Worm (Caenorhabditis elegans) whole organism, L3 larva: Measurements from ENCODE around the gene wrm-1.

ENCODE experiments used
- R02D3.7 ChIP-seq: fragments of 150-350 bp; optimal IDR thresholded peaks from 2 replicates; lab custom pipeline; 2014; ENCODE audit warnings: missing biosample characterization, missing genetic modification characterization
- ZK546.5 ChIP-seq: sonication (generic microtip); optimal IDR thresholded peaks from 2 replicates; lab custom pipeline; 2017; ENCODE audit warnings: missing biosample characterization, missing genetic modification characterization
- aly-2 ChIP-seq: fragments of 150-350 bp; optimal IDR thresholded peaks from 2 replicates; lab custom pipeline; 2014; ENCODE audit warnings: missing biosample characterization, missing genetic modification characterization
- ceh-16 ChIP-seq: sonication (generic microtip); optimal IDR thresholded peaks from 2 replicates; lab custom pipeline; 2017; ENCODE audit warnings: missing biosample characterization, missing genetic modification characterization
- ceh-28 ChIP-seq: fragments of 150-350 bp; optimal IDR thresholded peaks from 2 replicates; lab custom pipeline; 2014; ENCODE audit warnings: missing biosample characterization, missing genetic modification reagents, missing genetic modification characterization
- ceh-9 ChIP-seq: sonication (generic microtip); optimal IDR thresholded peaks from 2 replicates; lab custom pipeline; 2018; ENCODE audit warnings: missing biosample characterization, missing genetic modification characterization
- daf-12 ChIP-seq: fragments of 150-350 bp; optimal IDR thresholded peaks from 2 replicates; lab custom pipeline; 2014; ENCODE audit warnings: missing biosample characterization, missing genetic modification reagents, missing genetic modification characterization
- egl-27 ChIP-seq: sonication (generic microtip); optimal IDR thresholded peaks from 4 replicates; lab custom pipeline; 2017; ENCODE audit warnings: missing biosample characterization, missing genetic modification reagents, missing genetic modification characterization
- egl-5 ChIP-seq: fragments of 150-350 bp; optimal IDR thresholded peaks from 2 replicates; lab custom pipeline; 2017; ENCODE audit warnings: missing biosample characterization, missing genetic modification reagents, missing genetic modification characterization, inconsistent platforms
- elt-1 ChIP-seq: fragments of 150-350 bp; optimal IDR thresholded peaks from 2 replicates; lab custom pipeline; 2014; ENCODE audit warnings: missing biosample characterization, missing genetic modification characterization
- elt-2 ChIP-seq: sonication (generic microtip); optimal IDR thresholded peaks from 2 replicates; lab custom pipeline; 2016; ENCODE audit warnings: missing genetic modification reagents, mild to moderate bottlenecking, missing genetic modification characterization, missing compliant biosample characterization
- eor-1 ChIP-seq, 2 experiments: fragments of 150-350 bp; optimal IDR thresholded peaks; 2 replicates each; lab custom pipeline; 2014 to 2018; ENCODE audit warnings: missing biosample characterization in 2 of 2, missing genetic modification characterization in 2 of 2
- fos-1 ChIP-seq: fragments of 150-350 bp; optimal IDR thresholded peaks from 2 replicates; lab custom pipeline; 2014; ENCODE audit warnings: missing biosample characterization, missing genetic modification characterization
- hmg-11 ChIP-seq: sonication (generic microtip); optimal IDR thresholded peaks from 2 replicates; lab custom pipeline; 2016; ENCODE audit warnings: missing genetic modification characterization, missing compliant biosample characterization
- jun-1 ChIP-seq: fragments of 150-350 bp; optimal IDR thresholded peaks from 2 replicates; lab custom pipeline; 2014; ENCODE audit warnings: missing biosample characterization, missing genetic modification reagents, missing genetic modification characterization
- lsy-12 ChIP-seq: sonication (generic microtip); optimal IDR thresholded peaks from 2 replicates; lab custom pipeline; 2016; ENCODE audit warnings: mild to moderate bottlenecking, missing genetic modification characterization, missing compliant biosample characterization
- mml-1 ChIP-seq: fragments of 150-350 bp; sonication (generic microtip); optimal IDR thresholded peaks from 3 replicates; lab custom pipeline; 2014; ENCODE audit warnings: missing biosample characterization, missing genetic modification characterization
- nfya-1 ChIP-seq: sonication (generic microtip); optimal IDR thresholded peaks from 2 replicates; lab custom pipeline; 2017; ENCODE audit warnings: missing genetic modification characterization, mild to moderate bottlenecking, missing compliant biosample characterization, antibody characterized with exemption, moderate library complexity; ENCODE audit not compliant: insufficient read depth
- nhr-23 ChIP-seq: fragments of 150-350 bp; optimal IDR thresholded peaks from 2 replicates; lab custom pipeline; 2014; ENCODE audit warnings: missing biosample characterization, missing genetic modification reagents, missing genetic modification characterization
- nhr-237 ChIP-seq: fragments of 150-350 bp; optimal IDR thresholded peaks from 2 replicates; lab custom pipeline; 2014; ENCODE audit warnings: missing biosample characterization, missing genetic modification characterization
- nhr-25 ChIP-seq: sonication (generic microtip); optimal IDR thresholded peaks from 2 replicates; lab custom pipeline; 2017; ENCODE audit warnings: missing biosample characterization, missing genetic modification characterization
- nhr-28 ChIP-seq: fragments of 150-350 bp; optimal IDR thresholded peaks from 2 replicates; lab custom pipeline; 2014; ENCODE audit warnings: missing biosample characterization, missing genetic modification characterization
- nhr-43 ChIP-seq: sonication (generic microtip); optimal IDR thresholded peaks from 2 replicates; lab custom pipeline; 2016; ENCODE audit warnings: mild to moderate bottlenecking, missing genetic modification characterization, missing compliant biosample characterization; ENCODE audit not compliant: poor library complexity, severe bottlenecking
- nhr-76 ChIP-seq: fragments of 150-350 bp; sonication (generic microtip); optimal IDR thresholded peaks from 5 replicates; lab custom pipeline; 2014; ENCODE audit warnings: missing biosample characterization, missing genetic modification characterization
- pha-4 ChIP-seq: fragments of 150-350 bp; optimal IDR thresholded peaks from 2 replicates; lab custom pipeline; 2014; ENCODE audit warnings: missing biosample characterization, missing genetic modification reagents, missing genetic modification characterization
- pqm-1 ChIP-seq: fragments of 150-350 bp; optimal IDR thresholded peaks from 2 replicates; lab custom pipeline; 2017; ENCODE audit warnings: missing biosample characterization, missing genetic modification characterization, inconsistent platforms
- sea-2 ChIP-seq: fragments of 150-350 bp; sonication (generic microtip); optimal IDR thresholded peaks from 4 replicates; lab custom pipeline; 2014; ENCODE audit warnings: missing biosample characterization, missing genetic modification reagents, missing genetic modification characterization
- skn-1 ChIP-seq: fragments of 150-350 bp; optimal IDR thresholded peaks from 2 replicates; lab custom pipeline; 2014; ENCODE audit warnings: missing biosample characterization, missing genetic modification characterization
- snpc-4 ChIP-seq: fragments of 150-350 bp; optimal IDR thresholded peaks from 2 replicates; lab custom pipeline; 2014; ENCODE audit warnings: missing biosample characterization, missing genetic modification characterization
- tbx-2 ChIP-seq: sonication (generic microtip); optimal IDR thresholded peaks from 2 replicates; lab custom pipeline; 2016; ENCODE audit warnings: mild to moderate bottlenecking, missing genetic modification characterization, missing compliant biosample characterization
- unc-62 ChIP-seq: fragments of 150-350 bp; sonication (generic microtip); optimal IDR thresholded peaks from 4 replicates; lab custom pipeline; 2014; ENCODE audit warnings: missing biosample characterization, missing genetic modification reagents, missing genetic modification characterization
- ztf-11 ChIP-seq: fragments of 150-350 bp; optimal IDR thresholded peaks from 2 replicates; lab custom pipeline; 2014; ENCODE audit warnings: missing biosample characterization, missing genetic modification characterization

wrm-1 gene

DNA sequence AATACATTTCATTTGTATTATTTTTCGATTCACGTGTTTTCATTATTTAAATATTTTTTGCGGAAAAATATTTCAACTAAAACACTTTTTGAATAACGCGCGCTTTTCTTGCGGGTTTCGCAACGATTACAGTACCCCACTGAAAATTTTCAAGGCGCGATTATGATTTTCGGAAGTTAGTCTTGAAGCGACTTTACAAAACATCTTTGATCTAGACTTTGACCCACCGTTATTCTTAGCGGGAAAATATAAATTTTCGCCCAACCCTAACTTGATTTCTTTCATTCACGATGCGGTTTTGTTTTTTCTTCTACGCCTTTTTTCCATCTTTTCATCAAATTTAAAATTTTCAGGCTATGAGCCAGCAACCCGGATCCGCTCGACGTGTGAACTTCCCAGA lies 5.2 kb downstream of the wrm-1 start, which contains the start of gene egg-1:
Gene egg-1 (plus strand): TSS at position 354 of the 400 bp plus-strand sequence.
- TF ChIP-seq ceh-28 (tag; lab: Kevin White, UChicago): no peak
- TF ChIP-seq ceh-16 (tag; lab: Kevin White, UChicago): no peak
- TF ChIP-seq nhr-237 (tag; lab: Kevin White, UChicago): no peak
- TF ChIP-seq nhr-43: no peak
- TF ChIP-seq tbx-2 (tag; lab: Kevin White, UChicago): no peak

DNA sequence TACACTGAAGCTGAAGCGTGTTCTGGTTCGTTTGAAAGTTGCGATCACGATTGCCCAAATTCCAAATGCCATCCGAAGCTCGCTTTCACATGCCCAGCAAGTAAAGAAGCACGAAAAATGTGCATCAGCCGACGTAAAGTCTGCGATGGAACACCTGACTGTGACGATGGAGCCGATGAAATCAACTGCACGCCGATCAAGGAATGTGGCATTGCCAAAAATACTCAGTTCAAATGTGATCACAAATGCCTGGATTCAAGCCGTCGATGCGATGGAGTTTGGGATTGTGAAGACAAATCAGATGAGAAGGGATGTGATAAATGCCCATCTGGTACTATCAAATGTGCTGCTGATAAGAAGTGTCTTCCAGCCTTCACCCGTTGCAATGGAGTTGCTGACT lies 6.7 kb downstream of the wrm-1 start:
- TF ChIP-seq unc-62: no peak
- TF ChIP-seq R02D3.7 (tag; lab: Kevin White, UChicago): no peak
- TF ChIP-seq fos-1 (tag; lab: Kevin White, UChicago): no peak
- TF ChIP-seq ZK546.5 (tag; lab: Kevin White, UChicago): no peak
- TF ChIP-seq jun-1 (tag; lab: Kevin White, UChicago): no peak
- no peak for TF ChIP-seq ztf-11 (tag; lab: Kevin White, UChicago)
- TF ChIP-seq egl-5 (tag; lab: Kevin White, UChicago): no peak
- no peak for TF ChIP-seq nfya-1
- TF ChIP-seq nhr-25: no peak
- TF ChIP-seq daf-12 (tag; lab: Kevin White, UChicago): no peak
- TF ChIP-seq nhr-43: no peak
- TF ChIP-seq mml-1 (tag; lab: Kevin White, UChicago): no peak
- TF ChIP-seq, all 47 proteins: peak for 0

DNA sequence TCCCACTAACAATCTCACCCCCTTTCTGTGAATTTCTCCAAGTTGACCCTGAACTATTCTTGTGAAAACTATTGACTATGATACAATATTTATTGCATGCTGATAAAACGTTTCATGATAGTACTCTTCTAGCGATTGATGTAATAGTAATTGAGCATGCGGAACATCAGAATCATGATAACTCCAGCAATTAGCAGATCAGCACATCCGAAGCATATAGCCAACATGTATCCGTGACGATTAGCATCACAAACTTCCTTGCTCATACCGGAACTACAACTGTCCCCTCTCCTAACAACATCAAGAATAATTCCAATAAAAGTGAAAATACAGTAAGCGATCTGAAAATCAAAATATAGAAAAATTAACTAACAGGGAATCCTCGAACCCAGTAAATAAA lies 7.4 kb downstream of the wrm-1 start:
- TF ChIP-seq elt-1 (tag; lab: Kevin White, UChicago) (no peak), ceh-28 (tag; lab: Kevin White, UChicago) (no peak), nhr-25 (no peak), aly-2 (tag; lab: Kevin White, UChicago) (no peak), pha-4 (tag; lab: Kevin White, UChicago) (no peak), hmg-11 (tag; lab: Kevin White, UChicago) (no peak), skn-1 (tag; lab: Kevin White, UChicago) (no peak)

DNA sequence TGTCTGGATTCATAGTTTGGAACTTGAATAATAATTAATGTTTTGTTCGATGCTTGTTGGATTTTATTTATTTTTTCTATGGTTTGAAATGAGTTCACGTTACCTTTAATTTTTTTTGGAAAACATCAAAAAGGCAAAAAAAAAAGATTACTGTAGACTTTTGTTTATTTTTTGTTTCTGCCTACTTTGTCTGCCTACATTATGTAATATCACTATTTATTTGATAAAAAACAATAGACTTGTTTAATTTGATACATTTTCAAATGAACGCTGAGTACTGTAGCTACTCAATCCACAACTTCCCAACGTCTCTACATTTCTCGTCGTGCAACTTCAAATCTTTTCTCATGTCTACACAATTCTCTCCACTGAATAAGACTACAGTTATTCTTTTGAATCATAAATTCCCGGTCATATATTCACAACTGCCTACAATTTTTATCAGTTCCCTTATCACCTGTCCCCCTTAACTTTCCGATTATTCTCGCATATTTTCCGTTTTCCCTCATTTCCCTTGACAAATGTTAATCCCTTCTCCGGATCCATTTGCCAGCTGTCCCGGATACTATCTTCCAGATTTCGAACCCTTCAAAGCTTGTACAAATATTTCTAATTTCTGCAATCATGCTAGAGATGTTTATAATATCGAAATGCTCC lies 8.5 kb downstream of the wrm-1 start, which contains the start of the genes B0244.9 and B0244.7:
Gene B0244.9 (minus strand): TSS at position 51 of the 657 bp plus-strand sequence.
Gene B0244.7 (plus strand): TSS at position 522 of the 657 bp plus-strand sequence.
- TF ChIP-seq lsy-12 (tag; lab: Kevin White, UChicago) (no peak), eor-1 (tag; optimal IDR thresholded peaks at IDR 0.05; lab: Kevin White, UChicago) (no peak), hmg-11 (tag; lab: Kevin White, UChicago) (no peak), sea-2 (GFP tag; lab: Kevin White, UChicago) (no peak), aly-2 (tag; lab: Kevin White, UChicago) (no peak), nhr-76 (tag; lab: Kevin White, UChicago) (no peak), elt-2 (tag; lab: Kevin White, UChicago) (peak; percentile 55)

DNA sequence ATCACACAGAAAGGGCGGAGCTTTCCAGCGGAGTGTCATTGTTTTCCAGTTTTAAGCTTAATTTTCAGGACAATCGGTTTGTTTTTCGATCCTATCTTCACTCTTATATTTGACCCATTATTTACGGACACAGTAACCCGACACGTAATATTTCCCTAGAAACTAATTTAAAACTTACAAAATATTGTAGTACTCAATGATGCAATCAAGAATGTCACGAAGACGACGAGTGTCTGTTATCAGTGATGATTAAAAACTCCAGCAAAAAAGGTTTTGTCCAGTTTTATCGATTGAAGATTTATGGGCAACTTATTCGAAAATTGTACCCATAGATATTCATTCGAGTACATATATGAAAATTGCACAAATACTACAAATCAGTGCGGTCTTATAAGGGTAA lies 10.3 kb downstream of the wrm-1 start, which contains the start of gene B0244.17:
Gene B0244.17 (plus strand): TSS at position 301 of the 400 bp plus-strand sequence.
- TF ChIP-seq elt-2 (tag; lab: Kevin White, UChicago) (peak; percentile 26), egl-27 (no peak)
- TF ChIP-seq, all 47 proteins: peak for 1

DNA sequence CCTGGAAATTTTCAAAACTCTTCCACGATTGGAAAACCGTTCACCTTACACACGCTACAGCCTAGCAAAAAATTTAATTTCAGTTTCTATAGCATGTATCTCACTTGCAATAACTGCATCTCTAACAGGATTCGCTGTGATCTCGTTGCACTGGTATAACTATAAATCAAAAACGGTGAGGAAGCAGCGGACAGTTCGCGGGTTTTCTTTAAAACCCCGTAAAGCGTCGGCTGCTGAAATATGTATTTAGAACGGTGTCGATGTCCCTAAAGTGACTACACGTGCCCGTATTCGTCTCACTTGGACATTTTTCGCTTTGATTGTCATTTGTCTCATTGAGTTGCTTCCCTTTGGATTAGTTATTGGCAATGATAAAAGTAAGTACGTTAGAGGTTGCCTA lies 11.7 kb downstream of the wrm-1 start:
- TF ChIP-seq skn-1 (tag; lab: Kevin White, UChicago) (no peak), nhr-23 (tag; lab: Kevin White, UChicago) (no peak), nhr-28 (tag; lab: Kevin White, UChicago) (no peak), pqm-1 (no peak), elt-1 (tag; lab: Kevin White, UChicago) (no peak), sea-2 (GFP tag; lab: Kevin White, UChicago) (no peak), elt-2 (tag; lab: Kevin White, UChicago) (no peak), nhr-43 (no peak), nhr-25 (no peak), eor-1 (tag; optimal IDR thresholded peaks at IDR 0.05; lab: Kevin White, UChicago) (no peak), ceh-9 (tag; lab: Kevin White, UChicago) (no peak), tbx-2 (tag; lab: Kevin White, UChicago) (no peak), snpc-4 (tag; lab: Kevin White, UChicago) (no peak), lsy-12 (tag; lab: Kevin White, UChicago) (no peak)
